Fruit fly (Drosophila melanogaster) whole organism, embryonic: ENCODE results near the gene CG31431.

ENCODE experiments used
- Adf1 ChIP-seq: fragments of 200-800 bp; sonication (Bioruptor generic); IDR thresholded peaks from 2 replicates; pipeline ENCODE4 v1.3.6; 2022; ENCODE audit warnings: missing biosample characterization, missing genetic modification characterization
- Aef1 ChIP-seq: fragments of 200-800 bp; sonication (Bioruptor generic); IDR thresholded peaks from 3 replicates; pipeline ENCODE4 v1.3.6; 2022; ENCODE audit warnings: missing biosample characterization, missing genetic modification characterization
- Asciz ChIP-seq: fragments of 200-800 bp; sonication (Bioruptor generic); optimal IDR thresholded peaks from 2 replicates; lab custom pipeline; 2017; ENCODE audit warnings: missing biosample characterization, mild to moderate bottlenecking, missing genetic modification characterization, missing genetic modification reagents
- CG10462 ChIP-seq: fragments of 200-800 bp; sonication (Bioruptor generic); optimal IDR thresholded peaks from 2 replicates; lab custom pipeline; 2016; ENCODE audit warnings: missing biosample characterization, missing genetic modification characterization
- CG11504 ChIP-seq: fragments of 200-800 bp; sonication (Bioruptor generic); optimal IDR thresholded peaks from 3 replicates; lab custom pipeline; 2019; ENCODE audit warnings: missing biosample characterization, mild to moderate bottlenecking, missing genetic modification characterization, moderate library complexity
- CG12299 ChIP-seq: fragments of 200-800 bp; sonication (Bioruptor generic); optimal IDR thresholded peaks from 2 replicates; lab custom pipeline; 2018; ENCODE audit warnings: missing biosample characterization, mild to moderate bottlenecking, missing genetic modification characterization
- CG12942 ChIP-seq: fragments of 200-800 bp; sonication (Bioruptor generic); optimal IDR thresholded peaks from 3 replicates; lab custom pipeline; 2016; ENCODE audit warnings: missing biosample characterization, missing genetic modification characterization
- CG13296 ChIP-seq: fragments of 200-800 bp; sonication (Bioruptor generic); optimal IDR thresholded peaks from 3 replicates; lab custom pipeline; 2018; ENCODE audit warnings: missing biosample characterization, mild to moderate bottlenecking, missing genetic modification characterization
- CG13424 ChIP-seq: fragments of 200-800 bp; sonication (Bioruptor generic); optimal IDR thresholded peaks from 2 replicates; lab custom pipeline; 2019; ENCODE audit warnings: missing biosample characterization, mild to moderate bottlenecking, missing genetic modification characterization, moderate library complexity
- CG13894 ChIP-seq: fragments of 200-800 bp; sonication (Bioruptor generic); optimal IDR thresholded peaks from 3 replicates; lab custom pipeline; 2018; ENCODE audit warnings: missing biosample characterization, mild to moderate bottlenecking, missing genetic modification characterization, moderate library complexity
- CG15479 ChIP-seq: fragments of 200-800 bp; sonication (Bioruptor generic); optimal IDR thresholded peaks from 3 replicates; lab custom pipeline; 2019; ENCODE audit warnings: missing biosample characterization, mild to moderate bottlenecking, missing genetic modification characterization, moderate library complexity
- CG15696 ChIP-seq: fragments of 200-800 bp; sonication (Bioruptor generic); optimal IDR thresholded peaks from 2 replicates; lab custom pipeline; 2019; ENCODE audit warnings: missing biosample characterization, mild to moderate bottlenecking, missing genetic modification characterization, moderate library complexity
- CG1647 ChIP-seq: fragments of 200-800 bp; sonication (Bioruptor generic); optimal IDR thresholded peaks from 3 replicates; lab custom pipeline; 2016; ENCODE audit warnings: missing biosample characterization, missing genetic modification characterization
- CG17385 ChIP-seq: fragments of 200-800 bp; sonication (Bioruptor generic); optimal IDR thresholded peaks from 3 replicates; lab custom pipeline; 2018; ENCODE audit warnings: missing biosample characterization, mild to moderate bottlenecking, missing genetic modification characterization
- CG2120 ChIP-seq: fragments of 200-800 bp; sonication (Bioruptor generic); optimal IDR thresholded peaks from 3 replicates; lab custom pipeline; 2016; ENCODE audit warnings: missing biosample characterization, missing genetic modification characterization
- CG2889 ChIP-seq: fragments of 200-800 bp; sonication (Bioruptor generic); IDR thresholded peaks from 3 replicates; pipeline ENCODE4 v1.3.6; 2022; ENCODE audit warnings: missing biosample characterization, missing genetic modification characterization
- CG30431 ChIP-seq: fragments of 200-800 bp; sonication (Bioruptor generic); optimal IDR thresholded peaks from 2 replicates; lab custom pipeline; 2017; ENCODE audit warnings: missing biosample characterization, missing genetic modification characterization
- CG3281 ChIP-seq: fragments of 200-800 bp; sonication (Bioruptor generic); optimal IDR thresholded peaks from 3 replicates; lab custom pipeline; 2017; ENCODE audit warnings: missing biosample characterization, mild to moderate bottlenecking, missing genetic modification characterization
- CG4360 ChIP-seq: fragments of 200-800 bp; sonication (Bioruptor generic); IDR thresholded peaks from 2 replicates; pipeline ENCODE4 v1.3.6; 2022; ENCODE audit warnings: missing biosample characterization, missing genetic modification characterization
- CG4730 ChIP-seq: fragments of 200-800 bp; sonication (Bioruptor generic); IDR thresholded peaks from 2 replicates; pipeline ENCODE4 v1.3.6; 2022; ENCODE audit warnings: missing biosample characterization, missing genetic modification characterization
- CG6689 ChIP-seq: fragments of 200-800 bp; sonication (Bioruptor generic); IDR thresholded peaks from 2 replicates; pipeline ENCODE4 v1.3.6; 2022; ENCODE audit warnings: missing biosample characterization, missing genetic modification characterization
- CG6791 ChIP-seq: fragments of 200-800 bp; sonication (Bioruptor generic); IDR thresholded peaks from 3 replicates; pipeline ENCODE4 v1.3.6; 2022; ENCODE audit warnings: missing biosample characterization, missing genetic modification characterization; ENCODE audit not compliant: partially characterized antibody
- Hey ChIP-seq: fragments of 200-800 bp; sonication (Bioruptor generic); optimal IDR thresholded peaks from 3 replicates; lab custom pipeline; 2018; ENCODE audit warnings: missing biosample characterization, mild to moderate bottlenecking, missing genetic modification characterization
- Hmr ChIP-seq: fragments of 200-800 bp; sonication (Bioruptor generic); optimal IDR thresholded peaks from 3 replicates; lab custom pipeline; 2017; ENCODE audit warnings: mild to moderate bottlenecking, missing biosample characterization, missing genetic modification reagents, missing genetic modification characterization
- Kr ChIP-seq: fragments of 200-800 bp; sonication (Bioruptor generic); optimal IDR thresholded peaks from 2 replicates; lab custom pipeline; 2017; ENCODE audit warnings: missing biosample characterization, mild to moderate bottlenecking, missing genetic modification characterization
- Mad ChIP-seq: fragments of 200-800 bp; sonication (Bioruptor generic); optimal IDR thresholded peaks from 2 replicates; lab custom pipeline; 2016; ENCODE audit warnings: missing biosample characterization, missing genetic modification characterization
- Med ChIP-seq: fragments of 200-800 bp; sonication (Bioruptor generic); peaks from one replicate; lab custom pipeline; 2016; ENCODE audit warnings: missing biosample characterization, missing genetic modification characterization, mild to moderate bottlenecking, inconsistent platforms, moderate library complexity
- Mes4 ChIP-seq: fragments of 200-800 bp; sonication (Bioruptor generic); optimal IDR thresholded peaks from 2 replicates; lab custom pipeline; 2016; ENCODE audit warnings: missing biosample characterization, missing genetic modification characterization
- Optix ChIP-seq: fragments of 200-800 bp; sonication (Bioruptor generic); IDR thresholded peaks from 3 replicates; pipeline ENCODE4 v1.3.6; 2022; ENCODE audit warnings: missing biosample characterization, missing genetic modification characterization
- ara ChIP-seq: fragments of 200-800 bp; sonication (Bioruptor generic); IDR thresholded peaks from 2 replicates; pipeline ENCODE4 v1.3.6; 2022; ENCODE audit warnings: missing biosample characterization, missing genetic modification characterization
- ase ChIP-seq: fragments of 200-800 bp; sonication (Bioruptor generic); IDR thresholded peaks from 3 replicates; pipeline ENCODE4 v1.3.6; 2022; ENCODE audit warnings: missing biosample characterization, missing genetic modification characterization
- dysf ChIP-seq: fragments of 200-800 bp; sonication (Bioruptor generic); IDR thresholded peaks from 3 replicates; pipeline ENCODE4 v1.3.6; 2022; ENCODE audit warnings: missing biosample characterization, missing genetic modification characterization
- esg ChIP-seq: fragments of 200-800 bp; sonication (Bioruptor generic); conservative IDR thresholded peaks from 2 replicates; pipeline ENCODE4 v1.3.6; 2022; ENCODE audit warnings: missing biosample characterization, missing genetic modification characterization
- her ChIP-seq: fragments of 200-800 bp; sonication (Bioruptor generic); optimal IDR thresholded peaks from 2 replicates; lab custom pipeline; 2016; ENCODE audit warnings: missing biosample characterization, missing genetic modification characterization
- hkb ChIP-seq, 2 experiments: fragments of 200-800 bp in 1 of 2; fragments of >200 bp in 1 of 2; sonication (Bioruptor generic) in 1 of 2; IDR thresholded peaks in 1 of 2; optimal IDR thresholded peaks in 1 of 2; 2 replicates each; pipeline versions ENCODE4 v1.3.6 to Lab custom; 2017 to 2022; ENCODE audit warnings: missing biosample characterization in 1 of 2, missing genetic modification characterization in 1 of 2
- knrl ChIP-seq: fragments of 200-800 bp; sonication (Bioruptor generic); IDR thresholded peaks from 3 replicates; pipeline ENCODE4 v1.3.6; 2022; ENCODE audit warnings: missing biosample characterization, missing genetic modification characterization; ENCODE audit not compliant: partially characterized antibody
- lab ChIP-seq: fragments of 200-800 bp; sonication (Bioruptor generic); optimal IDR thresholded peaks from 3 replicates; lab custom pipeline; 2017; ENCODE audit warnings: missing biosample characterization, missing genetic modification characterization, mild to moderate bottlenecking, moderate library complexity, missing genetic modification reagents
- nau ChIP-seq: fragments of 200-800 bp; sonication (Bioruptor generic); optimal IDR thresholded peaks from 3 replicates; lab custom pipeline; 2017; ENCODE audit warnings: missing biosample characterization, mild to moderate bottlenecking, missing genetic modification characterization, missing genetic modification reagents
- otp ChIP-seq: fragments of 200-800 bp; sonication (Bioruptor generic); IDR thresholded peaks from 3 replicates; pipeline ENCODE4, ENCODE4 v1.3.6; 2022; ENCODE audit warnings: missing biosample characterization, missing genetic modification characterization
- pho ChIP-seq: fragments of 200-800 bp; sonication (Bioruptor generic); optimal IDR thresholded peaks from 2 replicates; lab custom pipeline; 2016; ENCODE audit warnings: missing biosample characterization, missing genetic modification characterization
- phol ChIP-seq: fragments of 200-800 bp; sonication (Bioruptor generic); optimal IDR thresholded peaks from 3 replicates; lab custom pipeline; 2018; ENCODE audit warnings: missing biosample characterization, mild to moderate bottlenecking, missing genetic modification characterization, moderate library complexity
- pita ChIP-seq: fragments of 200-800 bp; sonication (Bioruptor generic); optimal IDR thresholded peaks from 2 replicates; lab custom pipeline; 2017; ENCODE audit warnings: missing biosample characterization, mild to moderate bottlenecking, missing genetic modification characterization
- sc ChIP-seq, 3 experiments: fragments of >200 bp in 2 of 3; fragments of 200-800 bp in 1 of 3; sonication (Bioruptor generic) in 1 of 3; optimal IDR thresholded peaks; 2 replicates in 2 of 3; 3 replicates in 1 of 3; lab custom pipeline; 2017; ENCODE audit warnings: mild to moderate bottlenecking in 1 of 3, missing biosample characterization in 1 of 3, missing genetic modification characterization in 1 of 3, missing genetic modification reagents in 1 of 3
- slp2 ChIP-seq: fragments of 200-800 bp; sonication (Bioruptor generic); optimal IDR thresholded peaks from 2 replicates; lab custom pipeline; 2016; ENCODE audit warnings: missing biosample characterization, missing genetic modification characterization
- stc ChIP-seq: fragments of 200-800 bp; sonication (Bioruptor generic); IDR thresholded peaks from 2 replicates; pipeline ENCODE4 v1.3.6; 2022; ENCODE audit warnings: missing biosample characterization, missing genetic modification characterization
- tap ChIP-seq: fragments of 200-800 bp; optimal IDR thresholded peaks from 3 replicates; lab custom pipeline; 2019; ENCODE audit warnings: missing biosample characterization, mild to moderate bottlenecking, missing genetic modification characterization, moderate library complexity
- tgo ChIP-seq: fragments of 200-800 bp; sonication (Bioruptor generic); IDR thresholded peaks from 3 replicates; pipeline ENCODE4 v1.3.6; 2022; ENCODE audit warnings: missing biosample characterization, missing genetic modification characterization
- zfh2 ChIP-seq: fragments of 200-800 bp; sonication (Bioruptor generic); optimal IDR thresholded peaks from 2 replicates; lab custom pipeline; 2016; ENCODE audit warnings: missing biosample characterization, missing genetic modification characterization

Gene CG31431

DNA sequence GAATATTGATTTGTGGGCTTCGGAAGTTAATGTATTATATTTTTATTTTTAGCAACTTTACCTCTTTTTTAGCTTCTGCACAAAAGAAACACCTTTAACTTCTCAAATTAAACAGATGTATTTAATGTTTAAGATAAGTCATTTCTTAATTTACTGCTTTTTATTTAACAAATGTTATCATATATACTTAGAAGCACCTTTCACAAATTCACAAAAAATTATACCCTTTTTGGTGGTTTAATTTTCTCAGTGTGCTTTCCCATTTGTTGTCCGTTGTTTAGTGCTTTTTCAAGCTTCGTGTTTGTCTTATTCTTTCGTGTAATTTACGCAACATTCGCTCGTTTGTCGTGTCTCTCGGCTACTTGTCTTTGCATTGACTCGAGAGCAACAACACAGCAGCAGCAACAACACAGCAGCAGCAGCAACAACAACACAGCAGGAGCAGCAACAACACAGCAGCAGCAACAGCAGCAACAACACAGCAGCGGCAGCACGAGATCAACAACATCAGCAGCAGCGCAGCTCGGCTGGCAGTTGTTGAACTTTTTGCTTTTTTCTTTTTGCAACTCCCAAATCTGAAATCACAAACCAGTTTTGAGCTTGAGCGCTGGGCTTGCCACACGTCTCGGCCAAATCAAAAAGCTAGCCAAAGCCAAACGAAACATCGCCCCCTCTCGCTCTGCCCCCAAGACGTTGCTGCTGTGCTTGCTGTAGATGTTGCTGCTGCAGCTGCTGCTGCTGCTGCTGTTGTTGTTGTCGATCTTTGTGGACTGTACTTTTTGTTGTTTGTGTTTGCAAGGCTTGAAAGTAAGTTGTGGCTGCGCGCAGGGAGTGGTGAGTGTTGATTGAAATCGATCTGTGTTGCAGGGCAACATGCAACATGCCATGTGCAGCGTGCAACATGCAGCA is 33.2 kb upstream of the CG31431 start (continued):
- TF ChIP-seq CG15696 (tag; lab: Kevin White, UChicago) (no peak), Hey (tag; lab: Kevin White, UChicago) (no peak), dysf (GFP tag; lab: Robert Waterston, UW) (peak; percentile 5; the same call in 1 of the 3 replicates), pita (GFP tag; lab: Kevin White, UChicago) (no peak), Optix (GFP tag; lab: Robert Waterston, UW) (no peak), CG6689 (GFP tag; lab: Robert Waterston, UW) (peak; percentile 61), stc (GFP tag; lab: Robert Waterston, UW) (peak; percentile 56; the same call in 1 of the 2 replicates), nau (peak; percentile 27), slp2 (no peak), tgo (GFP tag; lab: Robert Waterston, UW) (peak; percentile 13; the same call in 1 of the 3 replicates), CG1647 (GFP tag; lab: Kevin White, UChicago) (no peak), otp (GFP tag; lab: Robert Waterston, UW) (no peak), zfh2 (no peak), Aef1 (GFP tag; lab: Robert Waterston, UW) (peak; percentile 58; the same call in 2 of the 3 replicates), CG15479 (no peak), CG30431 (GFP tag; lab: Kevin White, UChicago) (no peak), CG2889 (no peak), hkb (optimal IDR thresholded peaks at IDR 0.05; lab: Kevin White, UChicago) (no peak), hkb (GFP tag; IDR thresholded peaks at IDR 0.05; lab: Robert Waterston, UW) (no peak), tap (tag; lab: Kevin White, UChicago) (peak; percentile 73), her (GFP tag; lab: Kevin White, UChicago) (no peak), Kr (no peak), Adf1 (peak; percentile 56), CG4730 (GFP tag; lab: Robert Waterston, UW) (no peak), CG3281 (GFP tag; lab: Kevin White, UChicago) (peak; percentile 41), CG6791 (no peak), CG4360 (peak; percentile 93), phol (tag; lab: Kevin White, UChicago) (peak; percentile 73), CG13296 (GFP tag; lab: Kevin White, UChicago) (peak; percentile 23), Hmr (GFP tag; lab: Kevin White, UChicago) (no peak), ara (peak; percentile 65), Mes4 (GFP tag; lab: Kevin White, UChicago) (no peak), pho (no peak), CG11504 (tag; lab: Kevin White, UChicago) (peak; percentile 82), Med (GFP tag; lab: Kevin White, UChicago) (peak; percentile 32), esg (GFP tag; lab: Robert Waterston, UW) (no peak), CG12942 (GFP tag; lab: Kevin White, UChicago) (no peak), CG12299 (tag; lab: Kevin White, UChicago) (no peak), ase (GFP tag; lab: Robert Waterston, UW) (0 out of 3 replicates have a peak, but pooled peaks have one; percentile 42), CG2120 (GFP tag; lab: Kevin White, UChicago) (no peak), lab (GFP tag; lab: Kevin White, UChicago) (peak; percentile 37), Asciz (GFP tag; lab: Kevin White, UChicago) (peak; percentile 58), CG10462 (no peak), CG13894 (tag; lab: Kevin White, UChicago) (no peak), sc (optimal IDR thresholded peaks at IDR 0.05; lab: Kevin White, UChicago) (no peak), sc (GFP tag; optimal IDR thresholded peaks at IDR 0.05; lab: Kevin White, UChicago) (no peak), Mad (GFP tag; lab: Kevin White, UChicago) (no peak), CG13424 (tag; lab: Kevin White, UChicago) (no peak), knrl (GFP tag; lab: Robert Waterston, UW) (no peak), CG17385 (GFP tag; lab: Kevin White, UChicago) (no peak)
